Worm (Caenorhabditis elegans) whole organism, young adult: ENCODE results near the gene F35D2.2.

Experiments used
- ama-1 ChIP-seq, 3 experiments: fragments of 150-350 bp in 1 of 3; sonication (generic microtip) in 2 of 3; optimal IDR thresholded peaks; 2 replicates each; lab custom pipeline; 2014 to 2018; ENCODE audit warnings: missing biosample characterization in 2 of 3, missing genetic modification characterization in 2 of 3, missing genetic modification reagents in 2 of 3
- ceh-58 ChIP-seq: fragments of 200-800 bp; sonication (Bioruptor generic); IDR thresholded peaks from 2 replicates; pipeline ENCODE4 v1.3.6; 2022; ENCODE audit warnings: missing genetic modification characterization, missing compliant biosample characterization
- fkh-3 ChIP-seq: sonication (generic microtip); optimal IDR thresholded peaks from 2 replicates; lab custom pipeline; 2016; ENCODE audit warnings: mild to moderate bottlenecking, missing genetic modification characterization, missing compliant biosample characterization
- lin-35 ChIP-seq, 3 experiments: fragments of 150-350 bp in 2 of 3; sonication (generic microtip) in 1 of 3; optimal IDR thresholded peaks; 2 replicates each; lab custom pipeline; 2014 to 2018; ENCODE audit warnings: missing biosample characterization in 3 of 3, missing genetic modification characterization in 3 of 3, missing genetic modification reagents in 3 of 3

ce11 chrII:7549035-7549434 lies 25.2 kb upstream of the F35D2.2 start, which contains the start of gene tph-1:
- TF ChIP-seq lin-35 (GFP tag; optimal IDR thresholded peaks at IDR 0.05; lab: Kevin White, UChicago) (no peak), ama-1 (optimal IDR thresholded peaks at IDR 0.05; lab: Kevin White, UChicago) (no peak), ama-1 (GFP tag; optimal IDR thresholded peaks at IDR 0.05; lab: Kevin White, UChicago) (no peak), ceh-58 (GFP tag; lab: Robert Waterston, UW) (no peak), fkh-3 (tag; lab: Kevin White, UChicago) (no peak)
